Fruit fly (Drosophila melanogaster) whole organism, adult: ENCODE measurements around the gene HP1b.
A peak's percentile ranks its signal among the peaks of the same experiment; 100 is the strongest.

Source experiments
- CG5204 ChIP-seq: fragments of 200-800 bp; sonication (Bioruptor generic); optimal IDR thresholded peaks from 2 replicates; lab custom pipeline; 2016; ENCODE audit warnings: missing biosample characterization, missing genetic modification characterization
- Hr96 ChIP-seq: fragments of 200-800 bp; sonication (Bioruptor generic); optimal IDR thresholded peaks from 2 replicates; lab custom pipeline; 2016; ENCODE audit warnings: missing biosample characterization, missing genetic modification characterization

DNA sequence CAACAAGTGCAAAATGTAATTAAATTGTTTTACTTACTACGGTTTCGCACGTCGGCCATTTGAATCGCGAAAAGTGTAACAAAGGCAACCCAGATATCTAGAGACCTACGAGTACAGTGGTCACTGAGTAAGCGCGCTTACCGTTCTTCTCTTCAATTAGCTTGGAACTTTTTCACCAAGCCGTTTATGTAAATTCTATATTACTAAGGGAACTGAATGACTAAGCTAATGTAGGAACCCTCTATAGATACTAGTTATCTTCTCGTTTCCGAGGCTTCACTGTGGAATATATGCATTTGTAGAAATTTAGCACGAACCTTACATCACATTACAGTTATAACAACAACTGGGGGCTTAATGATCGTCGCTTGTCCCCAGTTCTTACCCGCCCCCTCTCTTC is 33.9 kb upstream of the HP1b start:
- TF ChIP-seq CG5204 (peak; percentile 66), Hr96 (GFP tag; lab: Kevin White, UChicago) (peak; percentile 78)
